Worm (Caenorhabditis elegans) whole organism, L4 larva: Measurements from ENCODE around the gene sfxn-1.4.

Experiments
- T20F7.1 ChIP-seq: fragments of 200-800 bp; sonication (Bioruptor generic); optimal IDR thresholded peaks from 2 replicates; lab custom pipeline; 2018; ENCODE audit warnings: mild to moderate bottlenecking, missing genetic modification characterization, missing compliant biosample characterization
- Y48G9A.11 ChIP-seq: fragments of 200-800 bp; sonication (Bioruptor generic); IDR thresholded peaks from 2 replicates; pipeline ENCODE4 v1.3.6; 2022; ENCODE audit warnings: missing genetic modification reagents, missing genetic modification characterization, missing compliant biosample characterization
- ceh-28 ChIP-seq: fragments of 150-350 bp; optimal IDR thresholded peaks from 2 replicates; lab custom pipeline; 2014; ENCODE audit warnings: missing biosample characterization, missing genetic modification reagents, missing genetic modification characterization
- ceh-62 ChIP-seq: sonication (generic microtip); optimal IDR thresholded peaks from 2 replicates; lab custom pipeline; 2017; ENCODE audit warnings: missing biosample characterization, missing genetic modification characterization
- ceh-82 ChIP-seq: sonication (generic microtip); optimal IDR thresholded peaks from 2 replicates; lab custom pipeline; 2017; ENCODE audit warnings: missing biosample characterization, missing genetic modification characterization
- cey-2 ChIP-seq: sonication (generic microtip); optimal IDR thresholded peaks from 3 replicates; lab custom pipeline; 2017; ENCODE audit warnings: missing genetic modification characterization, mild to moderate bottlenecking, missing compliant biosample characterization, antibody characterized with exemption, borderline replicate concordance; ENCODE audit not compliant: insufficient read depth
- dmd-6 ChIP-seq: fragments of 200-800 bp; sonication (Bioruptor generic); IDR thresholded peaks from 2 replicates; pipeline ENCODE4 v1.3.6; 2022; ENCODE audit warnings: missing genetic modification reagents, missing genetic modification characterization, missing compliant biosample characterization
- dmd-9 ChIP-seq: fragments of 200-800 bp; sonication (Bioruptor generic); IDR thresholded peaks from 2 replicates; pipeline ENCODE4 v1.3.6; 2022; ENCODE audit warnings: missing genetic modification reagents, missing genetic modification characterization, missing compliant biosample characterization
- duxl-1 ChIP-seq: sonication (generic microtip); optimal IDR thresholded peaks from 2 replicates; lab custom pipeline; 2016; ENCODE audit warnings: mild to moderate bottlenecking, missing genetic modification characterization, moderate library complexity, missing compliant biosample characterization; ENCODE audit not compliant: poor library complexity
- egl-27 ChIP-seq: sonication (generic microtip); optimal IDR thresholded peaks from 3 replicates; lab custom pipeline; 2017; ENCODE audit warnings: missing biosample characterization, missing genetic modification reagents, missing genetic modification characterization
- hmg-1.1 ChIP-seq: fragments of 200-800 bp; sonication (Bioruptor generic); IDR thresholded peaks from 2 replicates; pipeline ENCODE4 v1.3.6; 2022; ENCODE audit warnings: missing genetic modification reagents, missing genetic modification characterization, missing compliant biosample characterization
- lim-7 ChIP-seq: fragments of 200-800 bp; sonication (Bioruptor generic); IDR thresholded peaks from 2 replicates; pipeline ENCODE4 v1.3.6; 2022; ENCODE audit warnings: missing genetic modification characterization, missing compliant biosample characterization
- lin-13 ChIP-seq: fragments of 150-350 bp; optimal IDR thresholded peaks from 2 replicates; lab custom pipeline; 2014; ENCODE audit warnings: missing biosample characterization, missing genetic modification reagents, missing genetic modification characterization
- lin-29 ChIP-seq: fragments of 200-800 bp; sonication (Bioruptor generic); IDR thresholded peaks from 2 replicates; pipeline ENCODE4 v1.3.6; 2022; ENCODE audit warnings: missing genetic modification reagents, missing genetic modification characterization, missing compliant biosample characterization
- lin-39 ChIP-seq: fragments of 150-350 bp; optimal IDR thresholded peaks from 2 replicates; lab custom pipeline; 2014; ENCODE audit warnings: missing biosample characterization, missing genetic modification reagents, missing genetic modification characterization
- madf-5 ChIP-seq, 2 experiments: fragments of 200-800 bp; sonication (Bioruptor generic); IDR thresholded peaks; 2 replicates each; pipeline ENCODE4 v1.3.6; 2022; ENCODE audit warnings: missing compliant biosample characterization in 2 of 2, missing genetic modification characterization in 2 of 2
- madf-9 ChIP-seq: fragments of 200-800 bp; sonication (Bioruptor generic); conservative IDR thresholded peaks from 2 replicates; pipeline ENCODE4 v1.3.6; 2022; ENCODE audit warnings: missing genetic modification reagents, missing genetic modification characterization, missing compliant biosample characterization
- mdl-1 ChIP-seq, 2 experiments: fragments of 150-350 bp in 1 of 2; sonication (generic microtip) in 1 of 2; optimal IDR thresholded peaks; 2 replicates each; lab custom pipeline; 2014 to 2017; ENCODE audit warnings: missing biosample characterization in 2 of 2, missing genetic modification characterization in 2 of 2
- mes-2 ChIP-seq: sonication (generic microtip); optimal IDR thresholded peaks from 2 replicates; lab custom pipeline; 2016; ENCODE audit warnings: missing genotype, mild to moderate bottlenecking, missing genetic modification characterization, missing compliant biosample characterization; ENCODE audit not compliant: poor library complexity, severe bottlenecking
- mxl-2 ChIP-seq: fragments of 200-800 bp; sonication (Bioruptor generic); conservative IDR thresholded peaks from 2 replicates; pipeline ENCODE4 v1.3.6; 2022; ENCODE audit warnings: missing genetic modification reagents, missing genetic modification characterization, missing compliant biosample characterization
- mxl-3 ChIP-seq: fragments of 200-800 bp; sonication (Bioruptor generic); optimal IDR thresholded peaks from 2 replicates; lab custom pipeline; 2018; ENCODE audit warnings: mild to moderate bottlenecking, missing genetic modification characterization, missing compliant biosample characterization
- nhr-102 ChIP-seq: sonication (generic microtip); optimal IDR thresholded peaks from 2 replicates; lab custom pipeline; 2016; ENCODE audit warnings: mild to moderate bottlenecking, missing genetic modification characterization, moderate library complexity, missing compliant biosample characterization
- nhr-111 ChIP-seq: fragments of 200-800 bp; sonication (Bioruptor generic); optimal IDR thresholded peaks from 2 replicates; lab custom pipeline; 2018; ENCODE audit warnings: mild to moderate bottlenecking, missing genetic modification characterization, missing compliant biosample characterization
- nhr-237 ChIP-seq: sonication (generic microtip); optimal IDR thresholded peaks from 2 replicates; lab custom pipeline; 2017; ENCODE audit warnings: missing biosample characterization, missing genetic modification characterization
- nhr-41 ChIP-seq: fragments of 200-800 bp; sonication (Bioruptor generic); IDR thresholded peaks from 2 replicates; pipeline ENCODE4 v1.3.6; 2022; ENCODE audit warnings: missing genetic modification reagents, missing genetic modification characterization, missing compliant biosample characterization
- nhr-48 ChIP-seq: sonication (generic microtip); optimal IDR thresholded peaks from 2 replicates; lab custom pipeline; 2016; ENCODE audit warnings: mild to moderate bottlenecking, missing genetic modification characterization, missing compliant biosample characterization
- nhr-76 ChIP-seq: fragments of 150-350 bp; optimal IDR thresholded peaks from 2 replicates; lab custom pipeline; 2014; ENCODE audit warnings: missing biosample characterization, missing genetic modification characterization
- nhr-77 ChIP-seq: fragments of 150-350 bp; optimal IDR thresholded peaks from 2 replicates; lab custom pipeline; 2014; ENCODE audit warnings: missing biosample characterization, missing genetic modification characterization
- pha-4 ChIP-seq, 2 experiments: fragments of 150-350 bp in 1 of 2; fragments of 200-800 bp in 1 of 2; sonication (Bioruptor generic) in 1 of 2; IDR thresholded peaks in 1 of 2; optimal IDR thresholded peaks in 1 of 2; 2 replicates each; pipeline versions ENCODE4 v1.3.6 to Lab custom; 2014 to 2022; ENCODE audit warnings: missing genetic modification characterization in 2 of 2, missing genetic modification reagents in 2 of 2, missing biosample characterization in 1 of 2, missing compliant biosample characterization in 1 of 2
- php-3 ChIP-seq: fragments of 200-800 bp; sonication (Bioruptor generic); IDR thresholded peaks from 2 replicates; pipeline ENCODE4 v1.3.6; 2022; ENCODE audit warnings: missing genetic modification reagents, missing genetic modification characterization, missing compliant biosample characterization
- rbr-2 ChIP-seq: sonication (generic microtip); optimal IDR thresholded peaks from 2 replicates; lab custom pipeline; 2016; ENCODE audit warnings: missing genotype, missing genetic modification characterization, missing compliant biosample characterization
- saeg-2 ChIP-seq: fragments of 200-800 bp; sonication (Bioruptor generic); IDR thresholded peaks from 2 replicates; pipeline ENCODE4 v1.3.6; 2022; ENCODE audit warnings: missing genetic modification reagents, missing genetic modification characterization, missing compliant biosample characterization
- skn-1 ChIP-seq: fragments of 150-350 bp; optimal IDR thresholded peaks from 2 replicates; lab custom pipeline; 2014; ENCODE audit warnings: missing biosample characterization, missing genetic modification characterization
- snpc-1.2 ChIP-seq: fragments of 200-800 bp; sonication (Bioruptor generic); IDR thresholded peaks from 2 replicates; pipeline ENCODE4 v1.3.6; 2022; ENCODE audit warnings: missing genetic modification reagents, missing genetic modification characterization, missing compliant biosample characterization
- snpc-4 ChIP-seq: fragments of 150-350 bp; optimal IDR thresholded peaks from 2 replicates; lab custom pipeline; 2014; ENCODE audit warnings: missing biosample characterization, missing genetic modification characterization
- spr-1 ChIP-seq: sonication (generic microtip); optimal IDR thresholded peaks from 2 replicates; lab custom pipeline; 2016; ENCODE audit warnings: mild to moderate bottlenecking, missing genetic modification characterization, missing compliant biosample characterization
- tag-97 ChIP-seq: fragments of 200-800 bp; sonication (Bioruptor generic); IDR thresholded peaks from 2 replicates; pipeline ENCODE4 v1.3.6; 2022; ENCODE audit warnings: missing genetic modification characterization, missing compliant biosample characterization
- unc-39 ChIP-seq: sonication (generic microtip); optimal IDR thresholded peaks from 2 replicates; lab custom pipeline; 2017; ENCODE audit warnings: missing biosample characterization, missing genetic modification characterization
- zag-1 ChIP-seq: fragments of 150-350 bp; optimal IDR thresholded peaks from 2 replicates; lab custom pipeline; 2014; ENCODE audit warnings: missing biosample characterization, missing genetic modification characterization
- zfp-2 ChIP-seq: sonication (generic microtip); optimal IDR thresholded peaks from 2 replicates; lab custom pipeline; 2016; ENCODE audit warnings: mild to moderate bottlenecking, missing genetic modification characterization, missing compliant biosample characterization
- zip-2 ChIP-seq: fragments of 150-350 bp; optimal IDR thresholded peaks from 2 replicates; lab custom pipeline; 2014; ENCODE audit warnings: missing biosample characterization, missing genetic modification characterization
- ztf-11 ChIP-seq: fragments of 150-350 bp; optimal IDR thresholded peaks from 2 replicates; lab custom pipeline; 2014; ENCODE audit warnings: missing biosample characterization, missing genetic modification characterization

sfxn-1.4 gene

ce11 chrII:11634057-11634676 lies 46.9 kb downstream of the sfxn-1.4 start (continued):
- TF ChIP-seq snpc-1.2 (GFP tag; lab: Robert Waterston, UW) (no peak), zfp-2 (tag; lab: Kevin White, UChicago) (no peak), ceh-82 (tag; lab: Kevin White, UChicago) (no peak), nhr-41 (0 out of 2 replicates have a peak, but pooled peaks have one; percentile 25), nhr-48 (tag; lab: Kevin White, UChicago) (peak; percentile 80), ceh-62 (no peak), nhr-111 (GFP tag; lab: Kevin White, UChicago) (no peak), dmd-9 (GFP tag; lab: Robert Waterston, UW) (0 out of 2 replicates have a peak, but pooled peaks have one; percentile 57), spr-1 (tag; lab: Kevin White, UChicago) (peak; percentile 74), lin-13 (peak; percentile 66), madf-9 (no peak), snpc-4 (tag; lab: Kevin White, UChicago) (no peak), mxl-2 (peak; percentile 71), unc-39 (peak; percentile 6), nhr-237 (tag; lab: Kevin White, UChicago) (peak; percentile 12), lim-7 (GFP tag; lab: Robert Waterston, UW) (no peak), skn-1 (no peak), Y48G9A.11 (GFP tag; lab: Robert Waterston, UW) (no peak), mdl-1 (tag; optimal IDR thresholded peaks at IDR 0.05; lab: Kevin White, UChicago) (peak; percentile 84 to 97), tag-97 (GFP tag; lab: Robert Waterston, UW) (no peak), egl-27 (tag; lab: Kevin White, UChicago) (no peak), hmg-1.1 (GFP tag; lab: Robert Waterston, UW) (peak; percentile 97), rbr-2 (tag; lab: Kevin White, UChicago) (peak; percentile 93), duxl-1 (peak; percentile 73), cey-2 (peak; percentile 50), zag-1 (tag; lab: Kevin White, UChicago) (no peak), madf-5 (GFP tag; IDR thresholded peaks at IDR 0.05; lab: Robert Waterston, UW) (no peak), pha-4 (GFP tag; IDR thresholded peaks at IDR 0.05; lab: Robert Waterston, UW) (peak; percentile 80), pha-4 (tag; optimal IDR thresholded peaks at IDR 0.05; lab: Kevin White, UChicago) (no peak)

- no peak for TF ChIP-seq dmd-6 (GFP tag; lab: Robert Waterston, UW)
- TF ChIP-seq zip-2 (tag; lab: Kevin White, UChicago) = no peak
- TF ChIP-seq nhr-102 = no peak
- no peak for TF ChIP-seq madf-9
- no peak for TF ChIP-seq php-3 (GFP tag; lab: Robert Waterston, UW)
- no peak for TF ChIP-seq T20F7.1
- no peak for TF ChIP-seq ceh-62
- TF ChIP-seq nhr-76 = no peak
- no peak for TF ChIP-seq ztf-11 (tag; lab: Kevin White, UChicago)
- no peak for TF ChIP-seq ceh-28 (tag; lab: Kevin White, UChicago)
- TF ChIP-seq nhr-48 (tag; lab: Kevin White, UChicago) = no peak
- no peak for TF ChIP-seq mes-2
- no peak for TF ChIP-seq lin-29 (GFP tag; lab: Robert Waterston, UW)
- TF ChIP-seq mxl-3 (GFP tag; lab: Kevin White, UChicago) = no peak
- TF ChIP-seq lin-39 (tag; lab: Kevin White, UChicago) = no peak
- no peak for TF ChIP-seq saeg-2 (GFP tag; lab: Robert Waterston, UW)
- no peak for TF ChIP-seq nhr-77
Observed at ce11 chrII:11633509-11633908, 47.5 kb downstream of the sfxn-1.4 start, which contains the start of gene din-1. din-1 (minus strand) TSS chrII:11633609.
